Worm (Caenorhabditis elegans) whole organism, mixed stage, embryonic: ENCODE measurements around the gene bath-47.

Source experiments
- blmp-1 ChIP-seq: fragments of 150-350 bp; optimal IDR thresholded peaks from 2 replicates; lab custom pipeline; 2014; ENCODE audit warnings: missing biosample characterization, missing genetic modification characterization
- ceh-39 ChIP-seq: fragments of 150-350 bp; optimal IDR thresholded peaks from 2 replicates; lab custom pipeline; 2014; ENCODE audit warnings: missing biosample characterization, missing genetic modification characterization
- cnd-1 ChIP-seq: fragments of 200-800 bp; sonication (Bioruptor generic); optimal IDR thresholded peaks from 2 replicates; lab custom pipeline; 2018; ENCODE audit warnings: mild to moderate bottlenecking, missing genetic modification characterization, missing compliant biosample characterization
- mab-5 ChIP-seq: fragments of 150-350 bp; optimal IDR thresholded peaks from 2 replicates; lab custom pipeline; 2014; ENCODE audit warnings: missing biosample characterization, missing genetic modification characterization
- mep-1 ChIP-seq: fragments of 150-350 bp; optimal IDR thresholded peaks from 2 replicates; lab custom pipeline; 2017; ENCODE audit warnings: missing biosample characterization, missing genetic modification reagents, missing genetic modification characterization, inconsistent platforms
- pha-4 ChIP-seq: fragments of 150-350 bp; optimal IDR thresholded peaks from 2 replicates; lab custom pipeline; 2018; ENCODE audit warnings: missing biosample characterization, missing genetic modification reagents, missing genetic modification characterization
- snpc-4 ChIP-seq: fragments of 150-350 bp; optimal IDR thresholded peaks from 2 replicates; lab custom pipeline; 2014; ENCODE audit warnings: missing biosample characterization, missing genetic modification characterization
- unc-120 ChIP-seq: sonication (generic microtip); optimal IDR thresholded peaks from 2 replicates; lab custom pipeline; 2017; ENCODE audit warnings: missing genetic modification characterization, missing compliant biosample characterization; ENCODE audit not compliant: poor library complexity, severe bottlenecking
- unc-39 ChIP-seq: fragments of 150-350 bp; optimal IDR thresholded peaks from 2 replicates; lab custom pipeline; 2014; ENCODE audit warnings: missing biosample characterization, missing genetic modification characterization
- unc-62 ChIP-seq: fragments of 150-350 bp; optimal IDR thresholded peaks from 2 replicates; lab custom pipeline; 2014; ENCODE audit warnings: missing biosample characterization, missing genetic modification reagents, missing genetic modification characterization
- ztf-11 ChIP-seq: fragments of 150-350 bp; optimal IDR thresholded peaks from 2 replicates; lab custom pipeline; 2014; ENCODE audit warnings: missing biosample characterization, missing genetic modification characterization

- TF ChIP-seq snpc-4 = no peak
- TF ChIP-seq mab-5 (tag; lab: Kevin White, UChicago) = no peak
- TF ChIP-seq blmp-1 (tag; lab: Kevin White, UChicago) = no peak
- no peak for TF ChIP-seq pha-4
- TF ChIP-seq unc-62 (GFP tag; lab: Kevin White, UChicago) = no peak
- TF ChIP-seq cnd-1 (tag; lab: Kevin White, UChicago) = no peak
- no peak for TF ChIP-seq unc-120
- no peak for TF ChIP-seq unc-39 (tag; lab: Kevin White, UChicago)
- TF ChIP-seq ztf-11 (tag; lab: Kevin White, UChicago) = no peak
- no peak for TF ChIP-seq ceh-39 (tag; lab: Kevin White, UChicago)
- TF ChIP-seq mep-1 = no peak
Measured at ce11 chrII:1576772-1577171, 24.8 kb upstream of the bath-47 start.
